Worm (Caenorhabditis elegans) whole organism, mixed stage, embryonic: Measurements from ENCODE around the gene F40F9.3.

Source experiments
- M03D4.4 ChIP-seq: sonication (generic microtip); optimal IDR thresholded peaks from 2 replicates; lab custom pipeline; 2017; ENCODE audit warnings: mild to moderate bottlenecking, missing genetic modification characterization, missing compliant biosample characterization
- bed-3 ChIP-seq: fragments of 200-800 bp; sonication (Bioruptor generic); optimal IDR thresholded peaks from 3 replicates; lab custom pipeline; 2018; ENCODE audit warnings: mild to moderate bottlenecking, missing genetic modification characterization, moderate library complexity, missing compliant biosample characterization
- blmp-1 ChIP-seq: fragments of 150-350 bp; optimal IDR thresholded peaks from 2 replicates; lab custom pipeline; 2014; ENCODE audit warnings: missing biosample characterization, missing genetic modification characterization
- ceh-39 ChIP-seq: fragments of 150-350 bp; optimal IDR thresholded peaks from 2 replicates; lab custom pipeline; 2014; ENCODE audit warnings: missing biosample characterization, missing genetic modification characterization
- ceh-43 ChIP-seq: fragments of 200-800 bp; sonication (Bioruptor generic); optimal IDR thresholded peaks from 2 replicates; lab custom pipeline; 2018; ENCODE audit warnings: mild to moderate bottlenecking, missing genetic modification characterization, moderate library complexity, missing compliant biosample characterization
- ces-1 ChIP-seq: fragments of 150-350 bp; optimal IDR thresholded peaks from 2 replicates; lab custom pipeline; 2014; ENCODE audit warnings: missing biosample characterization, missing genetic modification reagents, missing genetic modification characterization
- cnd-1 ChIP-seq: fragments of 200-800 bp; sonication (Bioruptor generic); optimal IDR thresholded peaks from 2 replicates; lab custom pipeline; 2018; ENCODE audit warnings: mild to moderate bottlenecking, missing genetic modification characterization, missing compliant biosample characterization
- drap-1 ChIP-seq: fragments of 200-800 bp; sonication (Bioruptor generic); optimal IDR thresholded peaks from 3 replicates; lab custom pipeline; 2018; ENCODE audit warnings: mild to moderate bottlenecking, missing genetic modification characterization, missing compliant biosample characterization
- elt-1 ChIP-seq: sonication (generic microtip); optimal IDR thresholded peaks from 2 replicates; lab custom pipeline; 2017; ENCODE audit warnings: missing genetic modification characterization, mild to moderate bottlenecking, missing compliant biosample characterization, antibody characterized with exemption, moderate library complexity, borderline replicate concordance; ENCODE audit not compliant: insufficient read depth
- flh-1 ChIP-seq: fragments of 200-800 bp; sonication (Bioruptor generic); optimal IDR thresholded peaks from 2 replicates; lab custom pipeline; 2018; ENCODE audit warnings: mild to moderate bottlenecking, missing genetic modification characterization, moderate library complexity, missing compliant biosample characterization
- ham-2 ChIP-seq: fragments of 200-800 bp; sonication (Bioruptor generic); optimal IDR thresholded peaks from 2 replicates; lab custom pipeline; 2018; ENCODE audit warnings: mild to moderate bottlenecking, missing genetic modification characterization, missing compliant biosample characterization
- hlh-1 ChIP-seq: fragments of 150-350 bp; optimal IDR thresholded peaks from 2 replicates; lab custom pipeline; 2014; ENCODE audit warnings: missing biosample characterization, missing genetic modification reagents, missing genetic modification characterization
- lin-13 ChIP-seq: fragments of 150-350 bp; optimal IDR thresholded peaks from 2 replicates; lab custom pipeline; 2014; ENCODE audit warnings: missing biosample characterization, missing genetic modification characterization
- lin-32 ChIP-seq: fragments of 200-800 bp; sonication (Bioruptor generic); optimal IDR thresholded peaks from 2 replicates; lab custom pipeline; 2018; ENCODE audit warnings: mild to moderate bottlenecking, missing genetic modification characterization, missing compliant biosample characterization
- lsy-2 ChIP-seq: fragments of 150-350 bp; optimal IDR thresholded peaks from 2 replicates; lab custom pipeline; 2014; ENCODE audit warnings: missing biosample characterization, missing genetic modification characterization
- mab-5 ChIP-seq: fragments of 150-350 bp; optimal IDR thresholded peaks from 2 replicates; lab custom pipeline; 2014; ENCODE audit warnings: missing biosample characterization, missing genetic modification characterization
- mep-1 ChIP-seq: fragments of 150-350 bp; optimal IDR thresholded peaks from 2 replicates; lab custom pipeline; 2017; ENCODE audit warnings: missing biosample characterization, missing genetic modification reagents, missing genetic modification characterization, inconsistent platforms
- mls-2 ChIP-seq: sonication (generic microtip); optimal IDR thresholded peaks from 2 replicates; lab custom pipeline; 2016; ENCODE audit warnings: mild to moderate bottlenecking, missing genetic modification characterization, moderate library complexity, missing compliant biosample characterization
- nhr-12 ChIP-seq: fragments of 150-350 bp; optimal IDR thresholded peaks from 2 replicates; lab custom pipeline; 2014; ENCODE audit warnings: missing biosample characterization, missing genetic modification characterization
- nhr-2 ChIP-seq: fragments of 150-350 bp; optimal IDR thresholded peaks from 2 replicates; lab custom pipeline; 2014; ENCODE audit warnings: missing biosample characterization, missing genetic modification characterization
- nhr-237 ChIP-seq: fragments of 150-350 bp; optimal IDR thresholded peaks from 2 replicates; lab custom pipeline; 2014; ENCODE audit warnings: missing biosample characterization, missing genetic modification characterization
- nhr-28 ChIP-seq: fragments of 150-350 bp; optimal IDR thresholded peaks from 2 replicates; lab custom pipeline; 2014; ENCODE audit warnings: missing biosample characterization, missing genetic modification characterization
- nhr-76 ChIP-seq: sonication (generic microtip); optimal IDR thresholded peaks from 2 replicates; lab custom pipeline; 2017; ENCODE audit warnings: missing biosample characterization, missing genetic modification characterization
- pha-4 ChIP-seq: fragments of 150-350 bp; optimal IDR thresholded peaks from 2 replicates; lab custom pipeline; 2018; ENCODE audit warnings: missing biosample characterization, missing genetic modification reagents, missing genetic modification characterization
- snpc-4 ChIP-seq: fragments of 150-350 bp; optimal IDR thresholded peaks from 2 replicates; lab custom pipeline; 2014; ENCODE audit warnings: missing biosample characterization, missing genetic modification characterization
- sptf-1 ChIP-seq: sonication (generic microtip); optimal IDR thresholded peaks from 2 replicates; lab custom pipeline; 2017; ENCODE audit warnings: mild to moderate bottlenecking, missing genetic modification characterization, moderate library complexity, missing compliant biosample characterization
- tbx-8 ChIP-seq: fragments of 200-800 bp; sonication (Bioruptor generic); optimal IDR thresholded peaks from 2 replicates; lab custom pipeline; 2018; ENCODE audit warnings: mild to moderate bottlenecking, missing genetic modification characterization, moderate library complexity, missing compliant biosample characterization
- unc-39 ChIP-seq: fragments of 150-350 bp; optimal IDR thresholded peaks from 2 replicates; lab custom pipeline; 2014; ENCODE audit warnings: missing biosample characterization, missing genetic modification characterization
- unc-62 ChIP-seq: fragments of 150-350 bp; optimal IDR thresholded peaks from 2 replicates; lab custom pipeline; 2014; ENCODE audit warnings: missing biosample characterization, missing genetic modification reagents, missing genetic modification characterization
- zip-8 ChIP-seq: fragments of 150-350 bp; optimal IDR thresholded peaks from 2 replicates; lab custom pipeline; 2014; ENCODE audit warnings: missing biosample characterization, missing genetic modification characterization
- ztf-11 ChIP-seq: fragments of 150-350 bp; optimal IDR thresholded peaks from 2 replicates; lab custom pipeline; 2014; ENCODE audit warnings: missing biosample characterization, missing genetic modification characterization

The F40F9.3 gene

DNA sequence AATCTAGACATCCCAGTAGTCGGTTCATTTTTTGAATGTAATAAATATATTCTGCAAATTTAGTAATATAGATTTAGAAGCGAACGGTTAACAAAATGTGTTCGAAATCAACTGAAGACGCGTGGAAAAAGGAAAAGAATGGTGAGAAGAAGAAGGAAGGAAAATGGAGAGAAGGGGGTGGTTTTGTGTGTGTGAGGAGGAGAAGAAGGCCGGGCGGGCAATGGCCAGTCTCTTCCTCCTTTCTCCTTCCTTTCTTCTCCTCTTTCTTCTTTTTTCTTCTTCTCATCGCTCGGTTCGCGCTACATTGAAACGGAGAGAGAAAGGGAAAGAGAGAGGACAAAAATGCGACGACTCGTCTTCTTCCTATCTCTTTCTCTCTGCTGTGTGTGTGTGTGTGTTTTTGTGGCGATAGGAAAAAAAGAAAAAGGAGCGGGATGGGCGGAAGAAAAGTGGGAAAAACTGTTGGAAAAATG lies 22.9 kb upstream of the F40F9.3 start, which contains the start of gene ztf-9 (continued):
- TF ChIP-seq ces-1 (GFP tag; lab: Kevin White, UChicago) (peak; percentile 17), snpc-4 (tag; lab: Kevin White, UChicago) (no peak), tbx-8 (GFP tag; lab: Kevin White, UChicago) (no peak)
- TF ChIP-seq, all 35 proteins: peak for 15

ce11 chrV:9692649-9693112 lies 22.3 kb upstream of the F40F9.3 start, which contains the start of gene ZK287.7:
TSS of gene ZK287.7 (plus strand) at chrV:9693062.
- TF ChIP-seq sptf-1 (no peak), ztf-11 (tag; lab: Kevin White, UChicago) (no peak), pha-4 (tag; lab: Kevin White, UChicago) (no peak), zip-8 (no peak), lin-32 (no peak)

DNA sequence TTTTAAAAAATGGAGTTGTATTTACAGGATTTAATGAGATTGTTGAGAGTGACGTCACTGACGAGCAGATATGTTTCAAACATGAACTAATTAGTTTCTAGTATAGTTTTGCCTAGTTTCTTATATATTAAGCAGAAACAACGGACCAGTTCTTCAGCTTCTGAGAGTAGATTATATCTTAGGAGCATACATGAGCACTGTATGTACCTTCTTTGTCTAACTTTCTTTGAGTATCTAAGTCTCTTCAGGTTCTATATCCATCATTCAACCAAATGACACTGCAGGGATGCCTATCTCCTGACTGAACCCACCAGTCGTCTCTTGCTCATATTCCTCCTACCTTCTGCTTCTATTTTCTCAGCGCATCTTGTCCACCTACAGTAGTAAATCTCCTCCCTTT lies 18.3 kb upstream of the F40F9.3 start, which contains the start of gene her-1:
Gene her-1 (plus strand): TSS at position 301 of the 400 bp plus-strand sequence.
- TF ChIP-seq unc-62 (GFP tag; lab: Kevin White, UChicago) (no peak), sptf-1 (no peak), mab-5 (tag; lab: Kevin White, UChicago) (no peak), nhr-28 (tag; lab: Kevin White, UChicago) (no peak), nhr-76 (tag; lab: Kevin White, UChicago) (no peak), bed-3 (GFP tag; lab: Kevin White, UChicago) (no peak), ceh-43 (GFP tag; lab: Kevin White, UChicago) (no peak), unc-39 (tag; lab: Kevin White, UChicago) (no peak), elt-1 (tag; lab: Kevin White, UChicago) (no peak), ceh-39 (tag; lab: Kevin White, UChicago) (no peak), ham-2 (no peak)

- no peak for TF ChIP-seq nhr-2 (tag; lab: Kevin White, UChicago)
- TF ChIP-seq hlh-1 (tag; lab: Kevin White, UChicago), result no peak
- no peak for TF ChIP-seq lsy-2 (tag; lab: Kevin White, UChicago)
- TF ChIP-seq M03D4.4 (tag; lab: Kevin White, UChicago), result no peak
- TF ChIP-seq zip-8, result no peak
- no peak for TF ChIP-seq drap-1 (GFP tag; lab: Kevin White, UChicago)
- TF ChIP-seq, all 35 proteins: peak for 0
Measured at ce11 chrV:9699216-9699615, 15.8 kb upstream of the F40F9.3 start.

DNA sequence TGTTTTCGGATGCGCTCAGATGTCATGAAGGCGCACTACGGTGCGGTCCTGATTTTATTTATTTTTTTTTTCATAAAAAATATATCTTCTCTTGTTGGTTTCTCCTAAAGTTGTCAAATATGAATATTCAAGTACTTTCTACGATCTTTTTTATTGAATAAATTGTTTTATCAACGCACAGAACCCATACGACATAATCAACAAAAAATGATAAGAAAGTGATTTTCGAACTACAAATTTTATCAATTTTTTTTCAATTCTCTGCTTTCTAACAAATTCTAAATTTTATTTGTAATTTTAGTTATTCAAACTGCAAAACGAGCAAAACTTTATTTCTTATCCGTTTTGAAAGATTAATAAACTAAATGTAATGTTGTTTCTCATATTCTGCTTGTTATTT lies 13.1 kb upstream of the F40F9.3 start:
- TF ChIP-seq bed-3 (GFP tag; lab: Kevin White, UChicago) (no peak), unc-62 (GFP tag; lab: Kevin White, UChicago) (no peak), ham-2 (no peak), ceh-43 (GFP tag; lab: Kevin White, UChicago) (no peak), nhr-12 (no peak), nhr-237 (tag; lab: Kevin White, UChicago) (no peak), tbx-8 (GFP tag; lab: Kevin White, UChicago) (no peak)

- TF ChIP-seq lsy-2 (tag; lab: Kevin White, UChicago) (no peak), flh-1 (GFP tag; lab: Kevin White, UChicago) (no peak), mls-2 (no peak), M03D4.4 (tag; lab: Kevin White, UChicago) (no peak), sptf-1 (no peak), blmp-1 (tag; lab: Kevin White, UChicago) (no peak), lin-13 (tag; lab: Kevin White, UChicago) (no peak), snpc-4 (tag; lab: Kevin White, UChicago) (no peak), nhr-237 (tag; lab: Kevin White, UChicago) (no peak), mab-5 (tag; lab: Kevin White, UChicago) (no peak), nhr-76 (tag; lab: Kevin White, UChicago) (no peak), ham-2 (no peak), zip-8 (no peak), ces-1 (GFP tag; lab: Kevin White, UChicago) (no peak), hlh-1 (tag; lab: Kevin White, UChicago) (no peak), cnd-1 (tag; lab: Kevin White, UChicago) (no peak), ztf-11 (tag; lab: Kevin White, UChicago) (no peak), unc-39 (tag; lab: Kevin White, UChicago) (no peak), bed-3 (GFP tag; lab: Kevin White, UChicago) (no peak), mep-1 (tag; lab: Kevin White, UChicago) (no peak)
- TF ChIP-seq, all 35 proteins: peak for 0
Measured at ce11 chrV:9702755-9703154, 12.3 kb upstream of the F40F9.3 start, which contains the start of gene xbx-6. TSS of gene xbx-6 (plus strand) at chrV:9703055.
